Worm (Caenorhabditis elegans) whole organism, L4/young adult: ENCODE measurements around the gene rsef-1.

Source experiments
- W03F9.2 ChIP-seq: fragments of 150-350 bp; optimal IDR thresholded peaks from 2 replicates; lab custom pipeline; 2014; ENCODE audit warnings: missing biosample characterization, missing genetic modification characterization
- dao-5 ChIP-seq: sonication (generic microtip); optimal IDR thresholded peaks from 2 replicates; lab custom pipeline; 2016; ENCODE audit warnings: missing genotype, missing genetic modification characterization, moderate library complexity, missing compliant biosample characterization
- him-1 ChIP-seq: sonication (generic microtip); optimal IDR thresholded peaks from 2 replicates; lab custom pipeline; 2016; ENCODE audit warnings: missing genotype, missing genetic modification reagents, missing genetic modification characterization, missing compliant biosample characterization

rsef-1 gene

ce11 chrX:3040609-3041008 lies 18.6 kb downstream of the rsef-1 start:
- no peak for TF ChIP-seq him-1
- TF ChIP-seq W03F9.2 (tag; lab: Kevin White, UChicago): no peak
- no peak for TF ChIP-seq dao-5 (tag; lab: Kevin White, UChicago)

DNA sequence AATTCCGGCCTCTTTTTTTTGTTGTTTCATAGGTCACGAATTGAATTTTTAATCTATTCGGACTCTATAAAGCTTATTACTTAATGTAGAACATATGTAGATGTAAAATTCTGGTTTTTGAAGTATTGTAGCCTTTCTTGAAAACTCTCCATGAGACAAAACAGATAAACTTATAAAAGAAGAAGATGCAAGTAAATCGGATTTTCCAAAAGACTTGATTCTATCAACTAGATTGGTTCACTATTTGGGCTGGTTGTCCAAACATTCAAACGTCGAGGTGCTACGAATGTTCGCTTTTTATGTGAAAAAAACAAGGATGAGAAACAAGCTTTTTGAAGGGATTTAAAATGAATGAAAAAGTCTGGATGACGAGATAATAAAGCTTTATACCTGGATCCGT lies 19.2 kb downstream of the rsef-1 start:
- TF ChIP-seq W03F9.2 (tag; lab: Kevin White, UChicago) (no peak), him-1 (no peak), dao-5 (tag; lab: Kevin White, UChicago) (no peak)

DNA sequence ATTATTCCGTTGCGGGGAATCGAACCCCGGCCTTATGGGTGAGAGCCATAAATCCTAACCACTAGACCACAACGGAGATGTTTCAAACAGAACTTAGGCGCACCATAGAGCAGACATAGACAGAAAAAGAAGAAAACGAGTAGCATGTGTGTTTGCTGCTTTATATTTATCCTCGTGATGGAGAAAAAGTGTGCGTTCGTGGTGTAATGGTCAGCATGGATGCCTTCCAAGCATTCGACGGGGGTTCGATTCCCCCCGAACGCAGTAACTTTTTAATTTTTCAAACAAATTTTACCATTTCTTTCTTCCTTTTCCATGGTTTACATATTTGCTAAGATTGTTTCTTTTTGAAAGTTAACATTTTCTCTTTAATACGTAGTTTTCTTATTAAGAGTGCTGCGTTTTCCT lies 23.2 kb downstream of the rsef-1 start:
- TF ChIP-seq W03F9.2 (tag; lab: Kevin White, UChicago) (peak; percentile 81), dao-5 (tag; lab: Kevin White, UChicago) (peak; percentile 95), him-1 (peak; percentile 98)

ce11 chrX:3034203-3034602 lies 25.0 kb downstream of the rsef-1 start, which contains the start of gene M02F4.2:
Gene M02F4.2 (minus strand): TSS chrX:3034303.
- no peak for TF ChIP-seq dao-5 (tag; lab: Kevin White, UChicago)
- TF ChIP-seq him-1: no peak
- TF ChIP-seq W03F9.2 (tag; lab: Kevin White, UChicago): no peak

DNA sequence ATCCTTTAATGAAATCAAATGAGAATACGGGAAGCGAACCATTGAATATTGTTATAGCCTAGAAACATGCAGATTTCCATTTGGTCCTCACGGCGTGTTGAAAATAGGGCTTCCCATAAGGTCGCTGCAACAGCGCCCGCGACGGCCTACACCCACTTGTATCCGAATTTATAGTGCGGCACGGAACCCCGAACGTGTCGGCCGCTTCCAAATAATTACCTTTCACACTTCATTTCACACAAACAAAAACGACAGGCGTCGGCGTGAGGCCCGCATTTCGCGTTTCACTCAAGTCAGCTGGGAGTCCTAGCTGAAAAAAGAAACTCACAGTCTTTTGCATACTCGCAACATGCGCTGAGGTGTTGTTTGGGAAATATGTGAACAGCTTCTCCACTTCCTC lies 25.7 kb downstream of the rsef-1 start:
- TF ChIP-seq dao-5 (tag; lab: Kevin White, UChicago) (no peak), W03F9.2 (tag; lab: Kevin White, UChicago) (no peak)

- no peak for TF ChIP-seq W03F9.2 (tag; lab: Kevin White, UChicago)
- no peak for TF ChIP-seq him-1
- no peak for TF ChIP-seq dao-5 (tag; lab: Kevin White, UChicago)
Observed at ce11 chrX:3031484-3031883, 27.7 kb downstream of the rsef-1 start, which contains the start of gene clec-265. Gene clec-265 (plus strand): TSS chrX:3031783.

DNA sequence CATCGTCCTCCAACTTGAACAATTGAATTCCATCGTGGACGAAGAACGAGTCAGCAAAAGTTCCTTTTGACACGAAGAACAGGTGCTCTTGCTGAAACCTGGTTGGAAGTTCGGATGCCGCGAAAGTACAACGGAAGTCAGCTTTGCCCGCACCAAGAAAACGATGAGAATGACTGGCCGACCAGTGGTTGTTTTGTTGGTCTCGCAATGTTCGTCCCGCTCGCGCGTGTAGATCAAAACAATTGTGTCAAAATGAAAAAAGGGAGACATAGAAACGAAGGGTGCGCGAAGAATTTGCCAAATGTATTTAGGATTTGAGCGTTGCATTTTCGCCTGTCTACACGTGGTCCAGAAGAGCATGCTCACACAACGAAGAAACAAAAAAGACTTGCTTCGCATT lies 30.2 kb downstream of the rsef-1 start, which contains the start of gene M02F4.1:
M02F4.1 (minus strand) TSS at position 101 of the 400 bp plus-strand sequence.
- TF ChIP-seq W03F9.2 (tag; lab: Kevin White, UChicago): no peak

- TF ChIP-seq dao-5 (tag; lab: Kevin White, UChicago): no peak
- no peak for TF ChIP-seq him-1
- no peak for TF ChIP-seq W03F9.2 (tag; lab: Kevin White, UChicago)
Observed at ce11 chrX:3025145-3025544, 34.1 kb downstream of the rsef-1 start.

DNA sequence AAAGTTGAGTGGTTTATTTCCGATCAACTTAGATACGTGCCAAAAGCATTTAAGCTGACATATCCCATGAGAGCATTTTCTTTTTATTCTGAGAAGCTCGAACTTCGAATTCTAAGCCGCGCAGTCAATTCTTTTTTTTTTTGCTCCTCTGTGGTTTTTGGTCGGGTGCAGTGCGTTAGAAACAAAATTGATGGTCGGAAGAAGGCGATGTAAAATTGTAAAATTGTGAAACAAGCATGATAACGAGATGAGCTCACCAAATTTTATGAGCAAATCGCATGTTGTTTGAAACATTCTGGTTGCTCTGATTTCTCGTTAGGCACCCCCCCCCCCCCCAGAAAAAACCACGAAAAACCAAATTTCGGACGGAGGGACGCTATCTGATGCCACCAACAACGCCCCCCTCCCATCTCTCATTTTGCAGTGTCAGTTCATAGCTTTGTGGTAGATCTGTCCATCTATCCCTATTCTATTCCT lies 34.5 kb downstream of the rsef-1 start, which contains the start of gene aqp-7:
aqp-7 (plus strand) TSS at position 427 of the 477 bp plus-strand sequence.
- no peak for TF ChIP-seq W03F9.2 (tag; lab: Kevin White, UChicago)
- TF ChIP-seq him-1: no peak
- TF ChIP-seq dao-5 (tag; lab: Kevin White, UChicago): no peak

ce11 chrX:3023552-3024183 lies 35.5 kb downstream of the rsef-1 start:
- TF ChIP-seq W03F9.2 (tag; lab: Kevin White, UChicago) (no peak), him-1 (no peak), dao-5 (tag; lab: Kevin White, UChicago) (no peak)

DNA sequence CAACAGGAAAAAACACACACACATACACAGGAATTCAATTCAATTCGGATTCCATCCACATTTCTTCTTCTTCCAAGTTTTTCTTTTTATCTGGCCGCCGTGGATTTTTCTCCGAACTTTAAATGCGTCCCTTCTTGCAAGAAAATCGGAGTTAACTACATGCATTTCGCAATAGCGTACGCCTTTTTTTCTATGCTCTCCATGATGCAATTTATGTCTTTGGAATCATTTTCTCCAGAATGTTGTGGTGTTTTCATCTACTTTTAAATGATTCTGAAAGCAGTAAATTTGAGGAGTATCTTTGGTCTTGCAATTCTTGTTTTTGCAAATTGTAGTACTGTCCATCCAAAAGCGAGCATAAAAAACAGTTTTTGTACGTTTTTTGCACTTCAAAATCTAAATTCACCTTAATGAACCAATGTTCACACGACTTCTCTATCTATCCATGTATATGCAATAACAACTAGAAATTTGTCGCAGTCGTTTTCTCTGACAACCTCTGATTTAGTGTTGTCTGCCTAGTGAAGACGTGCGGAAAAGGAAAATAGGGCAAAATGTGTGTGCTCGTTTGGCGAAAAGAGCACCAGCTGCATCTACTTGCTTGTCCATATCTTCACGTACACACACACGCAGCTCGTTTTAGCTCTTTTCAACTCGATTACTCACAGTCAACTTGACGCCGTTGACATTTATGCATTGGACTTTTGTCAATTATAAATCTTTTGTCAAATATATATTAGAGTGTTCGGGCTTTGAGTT lies 36.7 kb downstream of the rsef-1 start:
- TF ChIP-seq him-1: no peak
- no peak for TF ChIP-seq dao-5 (tag; lab: Kevin White, UChicago)
- no peak for TF ChIP-seq W03F9.2 (tag; lab: Kevin White, UChicago)

ce11 chrX:3021466-3021865 lies 37.7 kb downstream of the rsef-1 start:
- TF ChIP-seq W03F9.2 (tag; lab: Kevin White, UChicago) (no peak), dao-5 (tag; lab: Kevin White, UChicago) (no peak)

DNA sequence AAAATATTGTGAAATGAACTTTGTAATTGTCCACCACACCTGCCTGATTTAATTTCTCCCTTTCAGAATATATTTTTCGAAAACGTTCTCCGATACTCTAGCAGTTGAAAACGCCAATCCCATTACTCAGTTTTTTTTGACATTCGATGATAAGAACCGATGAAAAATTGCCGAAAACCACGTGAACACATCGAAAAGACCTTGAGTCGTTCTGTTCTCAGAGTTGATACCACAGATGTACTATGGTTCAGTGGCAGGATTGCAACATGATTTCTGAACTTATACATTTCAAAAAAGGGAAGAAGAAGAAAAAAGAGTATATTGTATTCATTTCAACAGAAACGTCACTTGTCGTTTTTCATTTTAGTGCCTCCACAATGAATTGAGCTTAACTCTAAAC lies 39.2 kb downstream of the rsef-1 start:
- TF ChIP-seq W03F9.2 (tag; lab: Kevin White, UChicago) (no peak), dao-5 (tag; lab: Kevin White, UChicago) (no peak), him-1 (no peak)

- TF ChIP-seq dao-5 (tag; lab: Kevin White, UChicago) (no peak), him-1 (no peak), W03F9.2 (tag; lab: Kevin White, UChicago) (no peak)
Observed at ce11 chrX:3018505-3018996, 40.6 kb downstream of the rsef-1 start, which contains the start of gene flp-18. Gene flp-18 (minus strand): TSS chrX:3018555.
